Fruit fly (Drosophila melanogaster): ENCODE results near the gene pasi1.

Gene pasi1

dm6 chr3R:17809014-17809413, 14.1 kb downstream of the pasi1 start, which contains the start of gene Odj (continued):
- no peak for TF ChIP-seq stc (GFP tag; IDR thresholded peaks at IDR 0.05)
- TF ChIP-seq esg (GFP tag; conservative IDR thresholded peaks at IDR 0.05), result no peak
- TF ChIP-seq pum (GFP tag; optimal IDR thresholded peaks at IDR 0.05), result no peak
- no peak for TF ChIP-seq CG18599 (GFP tag; optimal IDR thresholded peaks at IDR 0.05)
- TF ChIP-seq Med (GFP tag), result peak; percentile 86
- no peak for TF ChIP-seq CrebB (tag; optimal IDR thresholded peaks at IDR 0.05)
- TF ChIP-seq slbo (GFP tag; IDR thresholded peaks at IDR 0.05), result peak; percentile 44; the same call in 1 of the 2 replicates
- TF ChIP-seq CG9797 (GFP tag; optimal IDR thresholded peaks at IDR 0.05), result peak; percentile 77
- no peak for TF ChIP-seq CG6254 (GFP tag; optimal IDR thresholded peaks at IDR 0.05)
- peak; percentile 69; the same call in 1 of the 2 replicates for TF ChIP-seq nerfin-2 (GFP tag; IDR thresholded peaks at IDR 0.05; ENCODE audit: partially characterized antibody)
- TF ChIP-seq CG3726 (GFP tag; IDR thresholded peaks at IDR 0.05), result no peak
- TF ChIP-seq fd102C (GFP tag; optimal IDR thresholded peaks at IDR 0.05), result no peak
- TF ChIP-seq D19A (tag; optimal IDR thresholded peaks at IDR 0.05), result no peak
- TF ChIP-seq CG10979 (tag; optimal IDR thresholded peaks at IDR 0.05), result no peak
- TF ChIP-seq Lpt (GFP tag; optimal IDR thresholded peaks at IDR 0.05), result no peak
- TF ChIP-seq CG16815 (GFP tag; optimal IDR thresholded peaks at IDR 0.05), result no peak
- TF ChIP-seq ham (GFP tag; IDR thresholded peaks at IDR 0.05), result no peak
- no peak for TF ChIP-seq Drgx (GFP tag; IDR thresholded peaks at IDR 0.05)
- TF ChIP-seq Gug (GFP tag; IDR thresholded peaks at IDR 0.05), result no peak
- no peak for TF ChIP-seq toy (GFP tag; IDR thresholded peaks at IDR 0.05)
- TF ChIP-seq Mad (GFP tag; optimal IDR thresholded peaks at IDR 0.05), result no peak
- no peak for TF ChIP-seq usp (GFP tag; optimal IDR thresholded peaks at IDR 0.05)
- peak; percentile 63 for TF ChIP-seq Rfx (GFP tag; IDR thresholded peaks at IDR 0.05)
- TF ChIP-seq bsh (GFP tag; optimal IDR thresholded peaks at IDR 0.05), result no peak
- no peak for TF ChIP-seq CG14441 (GFP tag; IDR thresholded peaks at IDR 0.05)
- no peak for TF ChIP-seq oc (tag; optimal IDR thresholded peaks at IDR 0.05)
- TF ChIP-seq Atf3 (GFP tag; optimal IDR thresholded peaks at IDR 0.05), result no peak
- TF ChIP-seq CG31224 (GFP tag; IDR thresholded peaks at IDR 0.05), result no peak
- no peak for TF ChIP-seq CG16779 (GFP tag; IDR thresholded peaks at IDR 0.05)
- TF ChIP-seq NC2β (GFP tag; optimal IDR thresholded peaks at IDR 0.05), result no peak
- no peak for TF ChIP-seq pita (GFP tag; optimal IDR thresholded peaks at IDR 0.05)
- TF ChIP-seq Scr (GFP tag; IDR thresholded peaks at IDR 0.05; ENCODE audit: partially characterized antibody), result peak; percentile 95
- TF ChIP-seq lab (GFP tag; optimal IDR thresholded peaks at IDR 0.05), result no peak
- peak; percentile 32 for TF ChIP-seq phol (tag; optimal IDR thresholded peaks at IDR 0.05)
- TF ChIP-seq CG13894 (tag; optimal IDR thresholded peaks at IDR 0.05), result no peak
- TF ChIP-seq hkb (optimal IDR thresholded peaks at IDR 0.05), result no peak
- TF ChIP-seq hkb (GFP tag; IDR thresholded peaks at IDR 0.05), result no peak
- no peak for TF ChIP-seq Hr78 (GFP tag; optimal IDR thresholded peaks at IDR 0.05)
- TF ChIP-seq ATbp (GFP tag; optimal IDR thresholded peaks at IDR 0.05), result no peak
- no peak for TF ChIP-seq bowl (GFP tag; IDR thresholded peaks at IDR 0.05)
- no peak for TF ChIP-seq CG7357 (GFP tag; IDR thresholded peaks at IDR 0.05)
- no peak for TF ChIP-seq CG8924 (tag; optimal IDR thresholded peaks at IDR 0.05)
- TF ChIP-seq ewg (GFP tag; optimal IDR thresholded peaks at IDR 0.05), result peak; percentile 52
- TF ChIP-seq Gsc (GFP tag; IDR thresholded peaks at IDR 0.05), result no peak
- no peak for TF ChIP-seq C15 (GFP tag; IDR thresholded peaks at IDR 0.05)
- no peak for TF ChIP-seq da (GFP tag; optimal IDR thresholded peaks at IDR 0.05)
- TF ChIP-seq CG6854 (GFP tag; optimal IDR thresholded peaks at IDR 0.05), result no peak
- no peak for TF ChIP-seq CG14014 (GFP tag; IDR thresholded peaks at IDR 0.05)
- TF ChIP-seq CG4360 (GFP tag; IDR thresholded peaks at IDR 0.05), result no peak
- peak; percentile 79 for TF ChIP-seq tna (GFP tag; IDR thresholded peaks at IDR 0.05; ENCODE audit: partially characterized antibody)
- no peak for TF ChIP-seq Rx (GFP tag; IDR thresholded peaks at IDR 0.05)
- TF ChIP-seq sens-2 (GFP tag; IDR thresholded peaks at IDR 0.05), result no peak

Data from whole organism, embryonic.